Worm (Caenorhabditis elegans) whole organism, L3 larva: ENCODE results near the gene clec-137.

Experiments
- ama-1 ChIP-seq: fragments of 150-350 bp; optimal IDR thresholded peaks from 2 replicates; lab custom pipeline; 2018
- elt-1 ChIP-seq: fragments of 150-350 bp; optimal IDR thresholded peaks from 2 replicates; lab custom pipeline; 2014; ENCODE audit warnings: missing biosample characterization, missing genetic modification characterization
- nhr-11 ChIP-seq: fragments of 150-350 bp; optimal IDR thresholded peaks from 2 replicates; lab custom pipeline; 2014; ENCODE audit warnings: missing biosample characterization, missing genetic modification characterization

DNA sequence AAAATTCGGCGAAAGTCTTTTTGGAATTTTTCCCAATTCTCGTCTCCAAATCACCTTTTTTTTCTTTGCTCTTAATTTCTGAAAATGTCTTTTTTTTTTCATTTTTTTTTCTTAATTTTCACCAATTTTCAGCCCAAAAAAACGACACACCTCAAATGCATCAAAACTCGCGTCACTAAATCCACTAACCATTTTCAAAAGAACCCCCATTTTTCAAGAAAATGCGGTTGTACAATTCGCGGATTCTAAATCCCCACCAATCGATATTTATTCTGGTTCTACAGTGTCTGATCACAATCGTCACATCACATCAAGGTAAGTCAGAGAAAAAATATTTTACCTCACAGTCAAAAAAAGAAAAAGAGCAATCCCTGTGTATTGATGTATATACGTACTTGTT, 46.0 kb downstream of the clec-137 start, which contains the start of gene vab-1:
- TF ChIP-seq ama-1, result no peak
- no peak for TF ChIP-seq elt-1 (tag; lab: Kevin White, UChicago)
- TF ChIP-seq nhr-11, result no peak
